Worm (Caenorhabditis elegans) whole organism, L4 larva: ENCODE measurements around the gene lgg-3.

Source experiments
- F10B5.3 ChIP-seq: sonication (generic microtip); optimal IDR thresholded peaks from 2 replicates; lab custom pipeline; 2016; ENCODE audit warnings: mild to moderate bottlenecking, missing genetic modification characterization, missing compliant biosample characterization
- ceh-62 ChIP-seq: sonication (generic microtip); optimal IDR thresholded peaks from 2 replicates; lab custom pipeline; 2017; ENCODE audit warnings: missing biosample characterization, missing genetic modification characterization
- duxl-1 ChIP-seq: sonication (generic microtip); optimal IDR thresholded peaks from 2 replicates; lab custom pipeline; 2016; ENCODE audit warnings: mild to moderate bottlenecking, missing genetic modification characterization, moderate library complexity, missing compliant biosample characterization; ENCODE audit not compliant: poor library complexity
- jun-1 ChIP-seq: fragments of 150-350 bp; optimal IDR thresholded peaks from 2 replicates; lab custom pipeline; 2014; ENCODE audit warnings: missing biosample characterization, missing genetic modification reagents, missing genetic modification characterization
- lin-15B ChIP-seq: fragments of 150-350 bp; sonication (generic microtip); optimal IDR thresholded peaks from 3 replicates; lab custom pipeline; 2014; ENCODE audit warnings: missing biosample characterization, missing genetic modification characterization
- mdl-1 ChIP-seq, 2 experiments: fragments of 150-350 bp in 1 of 2; sonication (generic microtip) in 1 of 2; optimal IDR thresholded peaks; 2 replicates each; lab custom pipeline; 2014 to 2017; ENCODE audit warnings: missing biosample characterization in 2 of 2, missing genetic modification characterization in 2 of 2
- nhr-25 ChIP-seq: sonication (generic microtip); optimal IDR thresholded peaks from 2 replicates; lab custom pipeline; 2017; ENCODE audit warnings: missing genetic modification characterization, mild to moderate bottlenecking, missing compliant biosample characterization, antibody characterized with exemption, moderate library complexity, borderline replicate concordance; ENCODE audit not compliant: insufficient read depth
- nhr-76 ChIP-seq: fragments of 150-350 bp; optimal IDR thresholded peaks from 2 replicates; lab custom pipeline; 2014; ENCODE audit warnings: missing biosample characterization, missing genetic modification characterization

DNA sequence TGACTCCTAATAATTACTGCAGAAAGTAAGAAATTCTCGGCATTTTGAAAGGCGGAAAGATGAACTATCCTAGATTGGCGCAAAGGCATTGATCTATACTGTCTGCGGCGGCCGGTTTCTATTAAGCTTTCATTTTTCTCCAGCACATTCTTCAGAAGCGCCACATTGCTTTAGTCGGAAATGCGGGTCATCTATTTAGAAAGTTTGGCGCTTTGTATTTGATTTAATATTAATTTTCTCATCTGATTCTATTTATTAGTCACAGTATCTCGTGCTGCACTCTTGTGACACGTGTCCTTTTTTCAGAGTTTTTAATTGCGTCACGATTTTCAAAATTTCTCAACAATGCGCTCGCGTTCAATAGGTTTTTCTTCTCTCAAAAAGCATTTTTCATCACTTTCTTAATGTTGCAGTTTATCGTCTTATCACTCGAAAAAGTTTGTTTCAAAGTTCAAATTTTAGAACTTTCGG is 17.2 kb upstream of the lgg-3 start:
- TF ChIP-seq nhr-25 (tag; lab: Kevin White, UChicago) (no peak), mdl-1 (tag; optimal IDR thresholded peaks at IDR 0.05; lab: Kevin White, UChicago) (no peak), ceh-62 (tag; lab: Kevin White, UChicago) (no peak), nhr-76 (tag; lab: Kevin White, UChicago) (no peak), F10B5.3 (tag; lab: Kevin White, UChicago) (no peak), duxl-1 (tag; lab: Kevin White, UChicago) (no peak), lin-15B (tag; lab: Kevin White, UChicago) (no peak), jun-1 (tag; lab: Kevin White, UChicago) (no peak)
